Fruit fly (Drosophila melanogaster): Measurements from ENCODE around the gene CG13998.

- TF ChIP-seq CG32264 (GFP tag; optimal IDR thresholded peaks at IDR 0.05) (no peak), Abd-B (GFP tag; optimal IDR thresholded peaks at IDR 0.05) (no peak), Hr78 (GFP tag; optimal IDR thresholded peaks at IDR 0.05) (no peak), br (GFP tag; optimal IDR thresholded peaks at IDR 0.05) (no peak), OdsH (GFP tag; optimal IDR thresholded peaks at IDR 0.05) (no peak), usp (GFP tag; optimal IDR thresholded peaks at IDR 0.05) (no peak), jim (GFP tag; optimal IDR thresholded peaks at IDR 0.05) (no peak), Hnf4 (GFP tag; optimal IDR thresholded peaks at IDR 0.05) (no peak), rgr (GFP tag; optimal IDR thresholded peaks at IDR 0.05) (no peak), Myc (optimal IDR thresholded peaks at IDR 0.05) (no peak), psq (GFP tag; optimal IDR thresholded peaks at IDR 0.05) (no peak), sage (GFP tag; optimal IDR thresholded peaks at IDR 0.05) (no peak), Jra (GFP tag; optimal IDR thresholded peaks at IDR 0.05) (no peak), brk (GFP tag; optimal IDR thresholded peaks at IDR 0.05) (no peak)
Observed at dm6 chr2L:6000065-6000464, 43.4 kb upstream of the CG13998 start, which contains the start of gene Tsp26A.
